Worm (Caenorhabditis elegans): ENCODE data around the gene cand-1.

ce11 chrV:16792717-16793116, 10.0 kb upstream of the cand-1 start:
- TF ChIP-seq B0310.2 (tag; optimal IDR thresholded peaks at IDR 0.05) (no peak), aly-1 (tag; optimal IDR thresholded peaks at IDR 0.05) (no peak), flt-1 (GFP tag; IDR thresholded peaks at IDR 0.05) (no peak)

Data from whole organism, early embryonic.